Fruit fly (Drosophila melanogaster) whole organism, embryonic: Measurements from ENCODE around the gene ps.

Experiments
- Bgb ChIP-seq: fragments of 200-800 bp; sonication (Bioruptor generic); IDR thresholded peaks from 2 replicates; pipeline ENCODE4 v1.3.6; 2022; ENCODE audit warnings: missing biosample characterization, missing genetic modification characterization; ENCODE audit not compliant: partially characterized antibody
- BtbVII ChIP-seq: fragments of 200-800 bp; sonication (Bioruptor generic); optimal IDR thresholded peaks from 3 replicates; lab custom pipeline; 2017; ENCODE audit warnings: missing biosample characterization, mild to moderate bottlenecking, missing genetic modification characterization
- CG10543 ChIP-seq: fragments of 200-800 bp; sonication (Bioruptor generic); optimal IDR thresholded peaks from 3 replicates; lab custom pipeline; 2017; ENCODE audit warnings: missing biosample characterization, mild to moderate bottlenecking, missing genetic modification characterization, moderate library complexity
- CG10979 ChIP-seq: fragments of 200-800 bp; sonication (Bioruptor generic); optimal IDR thresholded peaks from 2 replicates; lab custom pipeline; 2018; ENCODE audit warnings: missing biosample characterization, mild to moderate bottlenecking, missing genetic modification characterization, moderate library complexity
- CG11456 ChIP-seq: fragments of 200-800 bp; sonication (Bioruptor generic); IDR thresholded peaks from 3 replicates; pipeline ENCODE4 v1.3.6; 2022; ENCODE audit warnings: missing biosample characterization, missing genetic modification characterization
- CG12942 ChIP-seq: fragments of 200-800 bp; sonication (Bioruptor generic); optimal IDR thresholded peaks from 3 replicates; lab custom pipeline; 2016; ENCODE audit warnings: missing biosample characterization, missing genetic modification characterization
- CG13287 ChIP-seq: fragments of 200-800 bp; sonication (Bioruptor generic); IDR thresholded peaks from 2 replicates; pipeline ENCODE4 v1.3.6; 2022; ENCODE audit warnings: missing biosample characterization, missing genetic modification characterization; ENCODE audit not compliant: partially characterized antibody
- CG13296 ChIP-seq: fragments of 200-800 bp; sonication (Bioruptor generic); optimal IDR thresholded peaks from 3 replicates; lab custom pipeline; 2018; ENCODE audit warnings: missing biosample characterization, mild to moderate bottlenecking, missing genetic modification characterization
- CG13624 ChIP-seq: fragments of 200-800 bp; sonication (Bioruptor generic); optimal IDR thresholded peaks from 2 replicates; lab custom pipeline; 2016; ENCODE audit warnings: missing biosample characterization, missing genetic modification characterization
- CG15073 ChIP-seq: fragments of 200-800 bp; sonication (Bioruptor generic); optimal IDR thresholded peaks from 2 replicates; lab custom pipeline; 2016; ENCODE audit warnings: missing biosample characterization, missing genetic modification characterization
- CG15269 ChIP-seq: fragments of 200-800 bp; sonication (Bioruptor generic); optimal IDR thresholded peaks from 2 replicates; lab custom pipeline; 2018; ENCODE audit warnings: missing biosample characterization, mild to moderate bottlenecking, missing genetic modification characterization, moderate library complexity
- CG16813 ChIP-seq: fragments of 200-800 bp; sonication (Bioruptor generic); IDR thresholded peaks from 3 replicates; pipeline ENCODE4 v1.3.6; 2022; ENCODE audit warnings: missing biosample characterization, missing genetic modification characterization; ENCODE audit not compliant: partially characterized antibody
- CG16863 ChIP-seq: fragments of 200-800 bp; sonication (Bioruptor generic); optimal IDR thresholded peaks from 3 replicates; lab custom pipeline; 2016; ENCODE audit warnings: missing biosample characterization, missing genetic modification characterization
- CG17361 ChIP-seq: fragments of 200-800 bp; sonication (Bioruptor generic); IDR thresholded peaks from 3 replicates; pipeline ENCODE4 v1.3.6; 2022; ENCODE audit warnings: missing biosample characterization, missing genetic modification characterization
- CG18011 ChIP-seq: fragments of 200-800 bp; sonication (Bioruptor generic); optimal IDR thresholded peaks from 2 replicates; lab custom pipeline; 2017; ENCODE audit warnings: missing biosample characterization, missing genetic modification characterization, mild to moderate bottlenecking, moderate library complexity, missing genotype
- CG18619 ChIP-seq: fragments of 200-800 bp; sonication (Bioruptor generic); optimal IDR thresholded peaks from 3 replicates; lab custom pipeline; 2017; ENCODE audit warnings: missing biosample characterization, mild to moderate bottlenecking, missing genetic modification characterization
- CG2116 ChIP-seq: fragments of 200-800 bp; sonication (Bioruptor generic); optimal IDR thresholded peaks from 3 replicates; lab custom pipeline; 2018; ENCODE audit warnings: missing biosample characterization, mild to moderate bottlenecking, missing genetic modification characterization
- CG2199 ChIP-seq: fragments of 200-800 bp; sonication (Bioruptor generic); IDR thresholded peaks from 3 replicates; pipeline ENCODE4 v1.3.6; 2022; ENCODE audit warnings: missing biosample characterization, missing genetic modification characterization
- CG31224 ChIP-seq: fragments of 200-800 bp; sonication (Bioruptor generic); IDR thresholded peaks from 2 replicates; pipeline ENCODE4 v1.3.6; 2022; ENCODE audit warnings: missing biosample characterization, missing genetic modification characterization
- CG43689 ChIP-seq: fragments of 200-800 bp; sonication (Bioruptor generic); IDR thresholded peaks from 2 replicates; pipeline ENCODE4 v1.3.6; 2022; ENCODE audit warnings: missing biosample characterization, missing genetic modification characterization
- CG5953 ChIP-seq: fragments of 200-800 bp; sonication (Bioruptor generic); IDR thresholded peaks from 2 replicates; pipeline ENCODE4 v1.3.6; 2022; ENCODE audit warnings: missing biosample characterization, missing genetic modification characterization
- CG6254 ChIP-seq: fragments of 200-800 bp; sonication (Bioruptor generic); optimal IDR thresholded peaks from 3 replicates; lab custom pipeline; 2017; ENCODE audit warnings: mild to moderate bottlenecking, missing biosample characterization, missing genetic modification reagents, missing genetic modification characterization
- CG7372 ChIP-seq: fragments of 200-800 bp; sonication (Bioruptor generic); IDR thresholded peaks from 2 replicates; pipeline ENCODE4 v1.3.6; 2022; ENCODE audit warnings: missing biosample characterization, missing genetic modification characterization
- CG9817 ChIP-seq: fragments of 200-800 bp; sonication (Bioruptor generic); optimal IDR thresholded peaks from 2 replicates; lab custom pipeline; 2018; ENCODE audit warnings: missing biosample characterization, mild to moderate bottlenecking, missing genetic modification characterization, moderate library complexity
- CHES-1-like ChIP-seq: fragments of 200-800 bp; sonication (Bioruptor generic); optimal IDR thresholded peaks from 2 replicates; lab custom pipeline; 2016; ENCODE audit warnings: missing biosample characterization, missing genetic modification characterization
- Dfd ChIP-seq, 2 experiments: fragments of >200 bp; optimal IDR thresholded peaks; 2 replicates each; lab custom pipeline; 2017; ENCODE audit warnings: missing biosample characterization in 2 of 2, missing genetic modification characterization in 2 of 2
- Dip2 ChIP-seq: fragments of 200-800 bp; sonication (Bioruptor generic); IDR thresholded peaks from 2 replicates; pipeline ENCODE4 v1.3.6; 2022; ENCODE audit warnings: missing biosample characterization, missing genetic modification characterization
- Dll ChIP-seq: fragments of 200-800 bp; sonication (Bioruptor generic); IDR thresholded peaks from 4 replicates; pipeline ENCODE4 v1.3.6; 2022; ENCODE audit warnings: missing biosample characterization, missing genetic modification characterization; ENCODE audit not compliant: partially characterized antibody
- E2f1 ChIP-seq: fragments of 200-800 bp; sonication (Bioruptor generic); IDR thresholded peaks from 2 replicates; pipeline ENCODE4 v1.3.6; 2022; ENCODE audit warnings: missing biosample characterization, missing genetic modification characterization
- Gug ChIP-seq: fragments of 200-800 bp; sonication (Bioruptor generic); IDR thresholded peaks from 4 replicates; pipeline ENCODE4 v1.3.6; 2022; ENCODE audit warnings: missing biosample characterization, missing genetic modification characterization
- Hr51 ChIP-seq, 2 experiments: fragments of 200-800 bp; sonication (Bioruptor generic); optimal IDR thresholded peaks; 2 replicates in 1 of 2; 3 replicates in 1 of 2; lab custom pipeline; 2016 to 2018; ENCODE audit warnings: missing biosample characterization in 2 of 2, missing genetic modification characterization in 2 of 2, mild to moderate bottlenecking in 1 of 2, moderate library complexity in 1 of 2
- Lpt ChIP-seq: fragments of >200 bp; optimal IDR thresholded peaks from 2 replicates; lab custom pipeline; 2018; ENCODE audit warnings: missing biosample characterization, missing genetic modification characterization
- Neu2 ChIP-seq: fragments of 200-800 bp; sonication (Bioruptor generic); optimal IDR thresholded peaks from 3 replicates; lab custom pipeline; 2016; ENCODE audit warnings: missing biosample characterization, missing genetic modification characterization, borderline replicate concordance
- Ptx1 ChIP-seq: fragments of 200-800 bp; sonication (Bioruptor generic); IDR thresholded peaks from 2 replicates; pipeline ENCODE4 v1.3.6; 2022; ENCODE audit warnings: missing biosample characterization, missing genetic modification characterization
- Rfx ChIP-seq: fragments of 200-800 bp; sonication (Bioruptor generic); IDR thresholded peaks from 2 replicates; pipeline ENCODE4 v1.3.6; 2022; ENCODE audit warnings: missing biosample characterization, missing genetic modification characterization
- YL-1 ChIP-seq: fragments of 200-800 bp; sonication (Bioruptor generic); optimal IDR thresholded peaks from 3 replicates; lab custom pipeline; 2017; ENCODE audit warnings: missing biosample characterization, mild to moderate bottlenecking, missing genetic modification characterization
- ac ChIP-seq: fragments of 200-800 bp; sonication (Bioruptor generic); optimal IDR thresholded peaks from 3 replicates; lab custom pipeline; 2017; ENCODE audit warnings: missing biosample characterization, mild to moderate bottlenecking, missing genetic modification characterization
- ci ChIP-seq: fragments of 200-800 bp; sonication (Bioruptor generic); IDR thresholded peaks from 3 replicates; pipeline ENCODE4 v1.3.6; 2022; ENCODE audit warnings: missing biosample characterization, missing genetic modification characterization
- dmrt99B ChIP-seq: fragments of 200-800 bp; sonication (Bioruptor generic); optimal IDR thresholded peaks from 2 replicates; lab custom pipeline; 2018; ENCODE audit warnings: missing biosample characterization, mild to moderate bottlenecking, missing genetic modification characterization, moderate library complexity
- en ChIP-seq: fragments of 200-800 bp; sonication (Bioruptor generic); optimal IDR thresholded peaks from 2 replicates; lab custom pipeline; 2016; ENCODE audit warnings: missing biosample characterization, missing genetic modification characterization
- gsb-n ChIP-seq: fragments of 200-800 bp; sonication (Bioruptor generic); optimal IDR thresholded peaks from 3 replicates; lab custom pipeline; 2018; ENCODE audit warnings: missing biosample characterization, mild to moderate bottlenecking, missing genetic modification characterization
- ken ChIP-seq: fragments of 200-800 bp; sonication (Bioruptor generic); IDR thresholded peaks from 3 replicates; pipeline ENCODE4 v1.3.6; 2022; ENCODE audit warnings: missing biosample characterization, missing genetic modification characterization
- mirr ChIP-seq: fragments of 200-800 bp; sonication (Bioruptor generic); optimal IDR thresholded peaks from 3 replicates; lab custom pipeline; 2018; ENCODE audit warnings: missing biosample characterization, mild to moderate bottlenecking, missing genetic modification characterization
- salm ChIP-seq: fragments of 200-800 bp; sonication (Bioruptor generic); optimal IDR thresholded peaks from 2 replicates; lab custom pipeline; 2018; ENCODE audit warnings: missing biosample characterization, mild to moderate bottlenecking, missing genetic modification characterization
- sens-2 ChIP-seq: fragments of 200-800 bp; sonication (Bioruptor generic); IDR thresholded peaks from 2 replicates; pipeline ENCODE4 v1.3.6; 2022; ENCODE audit warnings: missing biosample characterization, missing genetic modification characterization
- seq ChIP-seq: fragments of 200-800 bp; sonication (Bioruptor generic); IDR thresholded peaks from 2 replicates; pipeline ENCODE4 v1.3.6; 2022; ENCODE audit warnings: missing biosample characterization, missing genetic modification characterization
- tgo ChIP-seq: fragments of 200-800 bp; sonication (Bioruptor generic); IDR thresholded peaks from 3 replicates; pipeline ENCODE4 v1.3.6; 2022; ENCODE audit warnings: missing biosample characterization, missing genetic modification characterization
- trem ChIP-seq: fragments of 200-800 bp; optimal IDR thresholded peaks from 3 replicates; lab custom pipeline; 2019; ENCODE audit warnings: missing biosample characterization, mild to moderate bottlenecking, missing genetic modification characterization, moderate library complexity
- vnd ChIP-seq: fragments of 200-800 bp; sonication (Bioruptor generic); IDR thresholded peaks from 3 replicates; pipeline ENCODE4 v1.3.6; 2022; ENCODE audit warnings: missing biosample characterization, missing genetic modification characterization; ENCODE audit not compliant: partially characterized antibody
- z ChIP-seq: fragments of 200-800 bp; sonication (Bioruptor generic); IDR thresholded peaks from 3 replicates; pipeline ENCODE4 v1.3.6; 2022; ENCODE audit warnings: missing biosample characterization, missing genetic modification characterization
- zen ChIP-seq: fragments of 200-800 bp; sonication (Bioruptor generic); optimal IDR thresholded peaks from 3 replicates; lab custom pipeline; 2018; ENCODE audit warnings: missing biosample characterization, mild to moderate bottlenecking, missing genetic modification characterization, moderate library complexity

ps gene

dm6 chr3R:9502416-9502763, 84.7 kb downstream of the ps start, which contains the start of gene RhoL (continued):
- TF ChIP-seq BtbVII (GFP tag; lab: Kevin White, UChicago) (no peak), seq (GFP tag; lab: Robert Waterston, UW) (no peak), CG11456 (peak; percentile 6; the same call in 1 of the 3 replicates), ci (peak; percentile 73; the same call in 2 of the 3 replicates), Gug (GFP tag; lab: Robert Waterston, UW) (no peak), CG18619 (GFP tag; lab: Kevin White, UChicago) (no peak), tgo (GFP tag; lab: Robert Waterston, UW) (no peak), CG16813 (GFP tag; lab: Robert Waterston, UW) (no peak), vnd (GFP tag; lab: Robert Waterston, UW) (no peak), CG7372 (no peak), CG18011 (GFP tag; lab: Kevin White, UChicago) (no peak), sens-2 (GFP tag; lab: Robert Waterston, UW) (no peak), CG12942 (GFP tag; lab: Kevin White, UChicago) (no peak), CG2199 (peak; percentile 11; the same call in 1 of the 3 replicates), trem (tag; lab: Kevin White, UChicago) (no peak), z (GFP tag; lab: Robert Waterston, UW) (no peak), Hr51 (GFP tag; optimal IDR thresholded peaks at IDR 0.05; lab: Kevin White, UChicago) (no peak), Dip2 (GFP tag; lab: Robert Waterston, UW) (no peak), ken (GFP tag; lab: Robert Waterston, UW) (no peak), CG15269 (no peak), gsb-n (tag; lab: Kevin White, UChicago) (no peak), CG13296 (peak; percentile 54), CG16863 (GFP tag; lab: Kevin White, UChicago) (no peak), CG10543 (GFP tag; lab: Kevin White, UChicago) (peak; percentile 81), CHES-1-like (GFP tag; lab: Kevin White, UChicago) (peak; percentile 20), CG13624 (GFP tag; lab: Kevin White, UChicago) (peak; percentile 54), Dfd (GFP tag; optimal IDR thresholded peaks at IDR 0.05; lab: Kevin White, UChicago) (no peak), CG10979 (no peak), CG9817 (tag; lab: Kevin White, UChicago) (no peak), salm (tag; lab: Kevin White, UChicago) (peak; percentile 8), CG2116 (GFP tag; lab: Kevin White, UChicago) (no peak), E2f1 (GFP tag; lab: Robert Waterston, UW) (no peak; the same call in 1 of the 2 replicates), CG6254 (GFP tag; lab: Kevin White, UChicago) (no peak), Dll (GFP tag; lab: Robert Waterston, UW) (peak; percentile 57; the same call in 1 of the 4 replicates), CG13287 (GFP tag; lab: Robert Waterston, UW) (peak; percentile 73), Lpt (GFP tag; lab: Kevin White, UChicago) (no peak), Rfx (peak; percentile 40; the same call in 1 of the 2 replicates), Ptx1 (GFP tag; lab: Robert Waterston, UW) (no peak), CG5953 (GFP tag; lab: Robert Waterston, UW) (0 out of 2 replicates have a peak, but pooled peaks have one; percentile 8), dmrt99B (no peak), YL-1 (GFP tag; lab: Kevin White, UChicago) (no peak), CG43689 (no peak), CG17361 (no peak), Bgb (GFP tag; lab: Robert Waterston, UW) (peak; percentile 59; the same call in 1 of the 2 replicates), zen (tag; lab: Kevin White, UChicago) (no peak), CG31224 (GFP tag; lab: Robert Waterston, UW) (no peak), Neu2 (GFP tag; lab: Kevin White, UChicago) (no peak), CG15073 (GFP tag; lab: Kevin White, UChicago) (no peak), ac (GFP tag; lab: Kevin White, UChicago) (no peak), mirr (peak; percentile 83), en (GFP tag; lab: Kevin White, UChicago) (no peak)
